Worm (Caenorhabditis elegans): Measurements from ENCODE around the gene nspd-5.
"Not testable (repeated sequence)": the region's sequence is repeated elsewhere in the genome, so short reads cannot be mapped to it uniquely, and the experiment has no call there.

The nspd-5 gene

ce11 chrII:4827734-4828609 is 32.2 kb downstream of the nspd-5 start, which contains the start of the genes fbxb-88 and tbck-1:
Gene fbxb-88 (minus strand): TSS chrII:4827884.
Gene tbck-1 (plus strand): TSS chrII:4828559.
- TF ChIP-seq T22C8.4 (GFP tag; IDR thresholded peaks at IDR 0.05) (no peak), ref-1 (GFP tag; conservative IDR thresholded peaks at IDR 0.05) (no peak), cog-1 (tag; optimal IDR thresholded peaks at IDR 0.05) (no peak), med-1 (GFP tag; optimal IDR thresholded peaks at IDR 0.05; ENCODE audit: insufficient read depth) (no peak), tab-1 (GFP tag; IDR thresholded peaks at IDR 0.05) (no peak), ztf-23 (GFP tag; IDR thresholded peaks at IDR 0.05) (no peak), flt-1 (GFP tag; IDR thresholded peaks at IDR 0.05) (no peak), klf-2 (GFP tag; conservative IDR thresholded peaks at IDR 0.05) (no peak), ztf-29 (GFP tag; IDR thresholded peaks at IDR 0.05) (no peak)

ce11 chrII:4825133-4825532 is 35.0 kb downstream of the nspd-5 start, which contains the start of the genes C33F10.8 and msp-40:
Gene C33F10.8 (minus strand): TSS chrII:4825233.
Gene msp-40 (plus strand): TSS chrII:4825414.
- not testable (repeated sequence) for TF ChIP-seq tab-1 (GFP tag; IDR thresholded peaks at IDR 0.05); med-1 (GFP tag; optimal IDR thresholded peaks at IDR 0.05; ENCODE audit: insufficient read depth); klf-2 (GFP tag; conservative IDR thresholded peaks at IDR 0.05)

ce11 chrII:4822610-4823009 is 37.5 kb downstream of the nspd-5 start:
- no peak for TF ChIP-seq cog-1 (tag; optimal IDR thresholded peaks at IDR 0.05)
- no peak for TF ChIP-seq med-1 (GFP tag; optimal IDR thresholded peaks at IDR 0.05; ENCODE audit: insufficient read depth)
- TF ChIP-seq T22C8.4 (GFP tag; IDR thresholded peaks at IDR 0.05), result no peak
- TF ChIP-seq ztf-23 (GFP tag; IDR thresholded peaks at IDR 0.05), result no peak
- no peak for TF ChIP-seq tab-1 (GFP tag; IDR thresholded peaks at IDR 0.05)
- no peak for TF ChIP-seq flt-1 (GFP tag; IDR thresholded peaks at IDR 0.05)
- TF ChIP-seq klf-2 (GFP tag; conservative IDR thresholded peaks at IDR 0.05), result no peak
- no peak for TF ChIP-seq ref-1 (GFP tag; conservative IDR thresholded peaks at IDR 0.05)
- TF ChIP-seq ztf-29 (GFP tag; IDR thresholded peaks at IDR 0.05), result no peak

- no peak for TF ChIP-seq ztf-23 (GFP tag; IDR thresholded peaks at IDR 0.05)
- TF ChIP-seq ref-1 (GFP tag; conservative IDR thresholded peaks at IDR 0.05), result no peak
- TF ChIP-seq T22C8.4 (GFP tag; IDR thresholded peaks at IDR 0.05), result no peak
- no peak for TF ChIP-seq flt-1 (GFP tag; IDR thresholded peaks at IDR 0.05)
- TF ChIP-seq tab-1 (GFP tag; IDR thresholded peaks at IDR 0.05), result no peak
- TF ChIP-seq ztf-29 (GFP tag; IDR thresholded peaks at IDR 0.05), result no peak
- no peak for TF ChIP-seq cog-1 (tag; optimal IDR thresholded peaks at IDR 0.05)
- TF ChIP-seq med-1 (GFP tag; optimal IDR thresholded peaks at IDR 0.05; ENCODE audit: insufficient read depth), result no peak
- no peak for TF ChIP-seq klf-2 (GFP tag; conservative IDR thresholded peaks at IDR 0.05)
These were observed 38.4 kb downstream of the nspd-5 start, which contains the start of gene lact-5 for ce11 chrII:4821739-4822138. Gene lact-5 (minus strand): TSS chrII:4821739.

- TF ChIP-seq flt-1 (GFP tag; IDR thresholded peaks at IDR 0.05), result no peak
- no peak for TF ChIP-seq ztf-29 (GFP tag; IDR thresholded peaks at IDR 0.05)
- no peak for TF ChIP-seq ztf-23 (GFP tag; IDR thresholded peaks at IDR 0.05)
- TF ChIP-seq tab-1 (GFP tag; IDR thresholded peaks at IDR 0.05), result no peak
These were observed 41.4 kb downstream of the nspd-5 start for ce11 chrII:4818780-4819179.

ce11 chrII:4815356-4815755 is 44.8 kb downstream of the nspd-5 start:
- TF ChIP-seq ztf-29 (GFP tag; IDR thresholded peaks at IDR 0.05), result no peak
- no peak for TF ChIP-seq tab-1 (GFP tag; IDR thresholded peaks at IDR 0.05)
- no peak for TF ChIP-seq med-1 (GFP tag; optimal IDR thresholded peaks at IDR 0.05; ENCODE audit: insufficient read depth)
- no peak for TF ChIP-seq T22C8.4 (GFP tag; IDR thresholded peaks at IDR 0.05)

- TF ChIP-seq flt-1 (GFP tag; IDR thresholded peaks at IDR 0.05) (no peak), tab-1 (GFP tag; IDR thresholded peaks at IDR 0.05) (no peak), ztf-29 (GFP tag; IDR thresholded peaks at IDR 0.05) (no peak), med-1 (GFP tag; optimal IDR thresholded peaks at IDR 0.05; ENCODE audit: insufficient read depth) (no peak)
These were observed 48.2 kb downstream of the nspd-5 start, which contains the start of gene rig-6 for ce11 chrII:4811986-4812385. Gene rig-6 (minus strand): TSS chrII:4812086.

Measured in whole organism, midembryonic.